Worm (Caenorhabditis elegans) whole organism, L4 larva: ENCODE measurements around the gene C16B8.2.
A peak's percentile ranks its signal among the peaks of the same experiment; 100 is the strongest.

Experiments used
- D1046.2 ChIP-seq: fragments of 200-800 bp; sonication (Bioruptor generic); IDR thresholded peaks from 2 replicates; pipeline ENCODE4 v1.3.6; 2022; ENCODE audit warnings: missing genetic modification characterization, missing compliant biosample characterization
- F26F4.8 ChIP-seq: fragments of 200-800 bp; sonication (Bioruptor generic); conservative IDR thresholded peaks from 2 replicates; pipeline ENCODE4 v1.3.6; 2022; ENCODE audit warnings: missing genetic modification characterization, missing compliant biosample characterization
- F44E2.7 ChIP-seq: fragments of 200-800 bp; sonication (Bioruptor generic); IDR thresholded peaks from 2 replicates; pipeline ENCODE4 v2.1.2; 2022; ENCODE audit warnings: missing genetic modification characterization, missing compliant biosample characterization
- R02D3.7 ChIP-seq: fragments of 150-350 bp; sonication (generic microtip); optimal IDR thresholded peaks from 3 replicates; lab custom pipeline; 2014; ENCODE audit warnings: missing biosample characterization, missing genetic modification characterization
- T26A8.4 ChIP-seq: fragments of 200-800 bp; sonication (Bioruptor generic); IDR thresholded peaks from 2 replicates; pipeline ENCODE4 v1.3.6; 2022; ENCODE audit warnings: missing genetic modification characterization, missing compliant biosample characterization
- Y48G9A.11 ChIP-seq: fragments of 200-800 bp; sonication (Bioruptor generic); IDR thresholded peaks from 2 replicates; pipeline ENCODE4 v1.3.6; 2022; ENCODE audit warnings: missing genetic modification reagents, missing genetic modification characterization, missing compliant biosample characterization
- Y5F2A.4 ChIP-seq: fragments of 200-800 bp; sonication (Bioruptor generic); optimal IDR thresholded peaks from 2 replicates; lab custom pipeline; 2018; ENCODE audit warnings: mild to moderate bottlenecking, missing genetic modification characterization, missing compliant biosample characterization
- Y75B8A.6 ChIP-seq: fragments of 200-800 bp; sonication (Bioruptor generic); IDR thresholded peaks from 2 replicates; pipeline ENCODE4 v1.3.6; 2022; ENCODE audit warnings: missing genetic modification reagents, missing genetic modification characterization, missing compliant biosample characterization
- ZK337.2 ChIP-seq: fragments of 200-800 bp; sonication (Bioruptor generic); IDR thresholded peaks from 2 replicates; pipeline ENCODE4 v1.3.6; 2022; ENCODE audit warnings: missing genetic modification reagents, missing genetic modification characterization, missing compliant biosample characterization
- ZK546.5 ChIP-seq, 2 experiments: sonication (generic microtip); optimal IDR thresholded peaks; 2 replicates each; lab custom pipeline; 2017; ENCODE audit warnings: missing biosample characterization in 2 of 2, missing genetic modification characterization in 2 of 2
- aha-1 ChIP-seq: fragments of 150-350 bp; peaks from one replicate; lab custom pipeline; 2014; ENCODE audit warnings: missing biosample characterization, missing genetic modification characterization
- aly-2 ChIP-seq: sonication (generic microtip); optimal IDR thresholded peaks from 2 replicates; lab custom pipeline; 2018; ENCODE audit warnings: missing biosample characterization, missing genetic modification characterization
- ama-1 ChIP-seq: fragments of 150-350 bp; optimal IDR thresholded peaks from 2 replicates; lab custom pipeline; 2014; ENCODE audit warnings: inconsistent platforms, mixed read lengths
- ceh-44 ChIP-seq: fragments of 200-800 bp; sonication (Bioruptor generic); IDR thresholded peaks from 2 replicates; pipeline ENCODE4 v1.3.6; 2022; ENCODE audit warnings: missing genetic modification reagents, missing genetic modification characterization, missing compliant biosample characterization
- ceh-82 ChIP-seq: sonication (generic microtip); optimal IDR thresholded peaks from 2 replicates; lab custom pipeline; 2017; ENCODE audit warnings: missing biosample characterization, missing genetic modification characterization
- cey-2 ChIP-seq: sonication (generic microtip); optimal IDR thresholded peaks from 3 replicates; lab custom pipeline; 2017; ENCODE audit warnings: missing genetic modification characterization, mild to moderate bottlenecking, missing compliant biosample characterization, antibody characterized with exemption, borderline replicate concordance; ENCODE audit not compliant: insufficient read depth
- daf-16 ChIP-seq, 3 experiments: sonication (generic microtip); optimal IDR thresholded peaks; 2 replicates each; lab custom pipeline; 2016 to 2017; ENCODE audit warnings: missing genetic modification characterization in 3 of 3, missing genetic modification reagents in 3 of 3, mild to moderate bottlenecking in 2 of 3, missing compliant biosample characterization in 2 of 3, missing biosample characterization in 1 of 3, moderate library complexity in 1 of 3
- daf-19 ChIP-seq: fragments of 200-800 bp; sonication (Bioruptor generic); conservative IDR thresholded peaks from 2 replicates; pipeline ENCODE4 v1.3.6; 2022; ENCODE audit warnings: missing genetic modification characterization, missing compliant biosample characterization
- dve-1 ChIP-seq: sonication (generic microtip); optimal IDR thresholded peaks from 2 replicates; lab custom pipeline; 2017; ENCODE audit warnings: antibody characterized with exemption, mild to moderate bottlenecking, missing genetic modification characterization, missing compliant biosample characterization; ENCODE audit not compliant: insufficient read depth
- egl-27 ChIP-seq: sonication (generic microtip); optimal IDR thresholded peaks from 3 replicates; lab custom pipeline; 2017; ENCODE audit warnings: missing biosample characterization, missing genetic modification reagents, missing genetic modification characterization
- egl-43 ChIP-seq: fragments of 200-800 bp; sonication (Bioruptor generic); IDR thresholded peaks from 2 replicates; pipeline ENCODE4 v1.3.6; 2022; ENCODE audit warnings: missing genetic modification reagents, missing genetic modification characterization, missing compliant biosample characterization
- fkh-10 ChIP-seq: fragments of 150-350 bp; optimal IDR thresholded peaks from 2 replicates; lab custom pipeline; 2014; ENCODE audit warnings: missing biosample characterization, missing genetic modification reagents, missing genetic modification characterization
- gei-8 ChIP-seq: fragments of 200-800 bp; sonication (Bioruptor generic); optimal IDR thresholded peaks from 2 replicates; lab custom pipeline; 2018; ENCODE audit warnings: mild to moderate bottlenecking, missing genetic modification characterization, missing compliant biosample characterization
- hlh-30 ChIP-seq: sonication (generic microtip); optimal IDR thresholded peaks from 2 replicates; lab custom pipeline; 2017; ENCODE audit warnings: antibody characterized with exemption, mild to moderate bottlenecking, missing genetic modification characterization, missing compliant biosample characterization; ENCODE audit not compliant: insufficient read depth
- jun-1 ChIP-seq: fragments of 150-350 bp; optimal IDR thresholded peaks from 2 replicates; lab custom pipeline; 2014; ENCODE audit warnings: missing biosample characterization, missing genetic modification reagents, missing genetic modification characterization
- lim-7 ChIP-seq: fragments of 200-800 bp; sonication (Bioruptor generic); IDR thresholded peaks from 2 replicates; pipeline ENCODE4 v1.3.6; 2022; ENCODE audit warnings: missing genetic modification characterization, missing compliant biosample characterization
- lin-1 ChIP-seq: fragments of 200-800 bp; sonication (Bioruptor generic); IDR thresholded peaks from 2 replicates; pipeline ENCODE4 v1.3.6; 2022; ENCODE audit warnings: missing genetic modification reagents, missing genetic modification characterization, missing compliant biosample characterization
- lin-15B ChIP-seq: fragments of 150-350 bp; sonication (generic microtip); optimal IDR thresholded peaks from 3 replicates; lab custom pipeline; 2014; ENCODE audit warnings: missing biosample characterization, missing genetic modification characterization
- lin-38 ChIP-seq: fragments of 200-800 bp; sonication (Bioruptor generic); IDR thresholded peaks from 2 replicates; pipeline ENCODE4 v1.3.6; 2022; ENCODE audit warnings: missing genetic modification reagents, missing genetic modification characterization, missing compliant biosample characterization
- lsy-2 ChIP-seq, 2 experiments: fragments of 150-350 bp in 1 of 2; sonication (generic microtip) in 1 of 2; optimal IDR thresholded peaks; 2 replicates each; lab custom pipeline; 2014 to 2017; ENCODE audit warnings: missing biosample characterization in 2 of 2, missing genetic modification characterization in 2 of 2
- madf-5 ChIP-seq, 2 experiments: fragments of 200-800 bp; sonication (Bioruptor generic); IDR thresholded peaks; 2 replicates each; pipeline ENCODE4 v1.3.6; 2022; ENCODE audit warnings: missing compliant biosample characterization in 2 of 2, missing genetic modification characterization in 2 of 2
- madf-9 ChIP-seq: fragments of 200-800 bp; sonication (Bioruptor generic); conservative IDR thresholded peaks from 2 replicates; pipeline ENCODE4 v1.3.6; 2022; ENCODE audit warnings: missing genetic modification reagents, missing genetic modification characterization, missing compliant biosample characterization
- mdt-29 ChIP-seq: fragments of 200-800 bp; sonication (Bioruptor generic); IDR thresholded peaks from 2 replicates; pipeline ENCODE4 v1.3.6; 2022; ENCODE audit warnings: missing genetic modification reagents, missing genetic modification characterization, missing compliant biosample characterization
- nhr-10 ChIP-seq: fragments of 150-350 bp; optimal IDR thresholded peaks from 2 replicates; lab custom pipeline; 2014; ENCODE audit warnings: missing biosample characterization, missing genetic modification characterization
- nhr-102 ChIP-seq: sonication (generic microtip); optimal IDR thresholded peaks from 2 replicates; lab custom pipeline; 2016; ENCODE audit warnings: mild to moderate bottlenecking, missing genetic modification characterization, moderate library complexity, missing compliant biosample characterization
- nhr-111 ChIP-seq: fragments of 200-800 bp; sonication (Bioruptor generic); optimal IDR thresholded peaks from 2 replicates; lab custom pipeline; 2018; ENCODE audit warnings: mild to moderate bottlenecking, missing genetic modification characterization, missing compliant biosample characterization
- nhr-237 ChIP-seq: sonication (generic microtip); optimal IDR thresholded peaks from 2 replicates; lab custom pipeline; 2017; ENCODE audit warnings: missing biosample characterization, missing genetic modification characterization
- nhr-48 ChIP-seq: sonication (generic microtip); optimal IDR thresholded peaks from 2 replicates; lab custom pipeline; 2016; ENCODE audit warnings: mild to moderate bottlenecking, missing genetic modification characterization, missing compliant biosample characterization
- nhr-6 ChIP-seq: fragments of 150-350 bp; optimal IDR thresholded peaks from 2 replicates; lab custom pipeline; 2014; ENCODE audit warnings: missing biosample characterization, missing genetic modification characterization
- php-3 ChIP-seq: fragments of 200-800 bp; sonication (Bioruptor generic); IDR thresholded peaks from 2 replicates; pipeline ENCODE4 v1.3.6; 2022; ENCODE audit warnings: missing genetic modification reagents, missing genetic modification characterization, missing compliant biosample characterization
- pqm-1 ChIP-seq: sonication (generic microtip); optimal IDR thresholded peaks from 2 replicates; lab custom pipeline; 2017; ENCODE audit warnings: missing biosample characterization, missing genetic modification characterization
- rbr-2 ChIP-seq: sonication (generic microtip); optimal IDR thresholded peaks from 2 replicates; lab custom pipeline; 2016; ENCODE audit warnings: missing genotype, missing genetic modification characterization, missing compliant biosample characterization
- saeg-2 ChIP-seq: fragments of 200-800 bp; sonication (Bioruptor generic); IDR thresholded peaks from 2 replicates; pipeline ENCODE4 v1.3.6; 2022; ENCODE audit warnings: missing genetic modification reagents, missing genetic modification characterization, missing compliant biosample characterization
- snpc-4 ChIP-seq: fragments of 150-350 bp; optimal IDR thresholded peaks from 2 replicates; lab custom pipeline; 2014; ENCODE audit warnings: missing biosample characterization, missing genetic modification characterization
- spr-1 ChIP-seq: sonication (generic microtip); optimal IDR thresholded peaks from 2 replicates; lab custom pipeline; 2016; ENCODE audit warnings: mild to moderate bottlenecking, missing genetic modification characterization, missing compliant biosample characterization
- tra-1 ChIP-seq: fragments of 200-800 bp; sonication (Bioruptor generic); IDR thresholded peaks from 2 replicates; pipeline ENCODE4 v1.3.6; 2022; ENCODE audit warnings: missing genetic modification reagents, missing genetic modification characterization, missing compliant biosample characterization
- unc-39 ChIP-seq: sonication (generic microtip); optimal IDR thresholded peaks from 2 replicates; lab custom pipeline; 2017; ENCODE audit warnings: missing biosample characterization, missing genetic modification characterization
- unc-62 ChIP-seq, 3 experiments: fragments of 150-350 bp in 1 of 3; sonication (generic microtip); optimal IDR thresholded peaks in 2 of 3; peaks in 1 of 3; 1 replicate in 1 of 3; 2 replicates in 2 of 3; lab custom pipeline; 2014 to 2017; ENCODE audit warnings: missing biosample characterization in 3 of 3, missing genetic modification characterization in 3 of 3, missing genetic modification reagents in 3 of 3, missing genotype in 1 of 3
- zip-2 ChIP-seq: fragments of 150-350 bp; optimal IDR thresholded peaks from 2 replicates; lab custom pipeline; 2014; ENCODE audit warnings: missing biosample characterization, missing genetic modification characterization
- ztf-11 ChIP-seq: fragments of 150-350 bp; optimal IDR thresholded peaks from 2 replicates; lab custom pipeline; 2014; ENCODE audit warnings: missing biosample characterization, missing genetic modification characterization
- ztf-7 ChIP-seq: fragments of 150-350 bp; optimal IDR thresholded peaks from 2 replicates; lab custom pipeline; 2014; ENCODE audit warnings: missing biosample characterization, missing genetic modification characterization

The C16B8.2 gene

DNA sequence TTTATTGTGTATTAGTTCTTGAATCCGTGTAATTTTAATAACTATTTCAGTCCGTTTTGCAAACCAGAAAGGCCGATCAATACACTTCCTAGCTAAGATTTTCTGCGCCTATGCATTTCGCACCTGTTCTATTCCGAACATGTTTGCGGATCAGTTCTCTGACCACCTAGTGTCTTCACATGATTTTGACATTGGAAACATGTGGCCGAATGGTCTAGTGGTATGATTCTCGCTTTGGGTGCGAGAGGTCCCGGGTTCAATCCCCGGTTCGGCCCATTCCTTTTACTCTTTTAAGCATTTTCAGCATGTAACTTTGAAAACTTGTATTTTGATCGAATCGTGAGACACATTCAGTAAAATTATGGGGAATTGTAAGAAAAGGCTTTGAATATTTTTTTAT, 3.1 kb upstream of the C16B8.2 start (continued):
- TF ChIP-seq daf-19 (GFP tag; lab: Robert Waterston, UW) (no peak), nhr-6 (no peak), lin-15B (tag; lab: Kevin White, UChicago) (no peak), zip-2 (tag; lab: Kevin White, UChicago) (no peak), F44E2.7 (peak; percentile 73; the same call in 1 of the 2 replicates), ama-1 (lab: Kevin White, UChicago) (no peak), snpc-4 (tag; lab: Kevin White, UChicago) (no peak), nhr-10 (tag; lab: Kevin White, UChicago) (no peak), daf-16 (GFP tag; optimal IDR thresholded peaks at IDR 0.05; lab: Kevin White, UChicago) (peak in 1 of 2 experiments; percentile 24), daf-16 (tag; optimal IDR thresholded peaks at IDR 0.05; lab: Kevin White, UChicago) (peak; percentile 13), F26F4.8 (GFP tag; lab: Robert Waterston, UW) (peak; percentile 40; the same call in 1 of the 2 replicates), dve-1 (peak; percentile 54), unc-39 (tag; lab: Kevin White, UChicago) (no peak), mdt-29 (GFP tag; lab: Robert Waterston, UW) (peak; percentile 18; the same call in 1 of the 2 replicates), lsy-2 (tag; optimal IDR thresholded peaks at IDR 0.05; lab: Kevin White, UChicago) (no peak), nhr-111 (no peak), lim-7 (GFP tag; lab: Robert Waterston, UW) (peak; percentile 82), tra-1 (GFP tag; lab: Robert Waterston, UW) (peak; percentile 68), ceh-82 (no peak), php-3 (peak; percentile 61), T26A8.4 (GFP tag; lab: Robert Waterston, UW) (peak; percentile 18), madf-5 (GFP tag; IDR thresholded peaks at IDR 0.05; lab: Robert Waterston, UW) (peak; percentile 66 to 71; a peak in 1 of 4 replicates), pqm-1 (tag; lab: Kevin White, UChicago) (no peak), nhr-237 (tag; lab: Kevin White, UChicago) (no peak), unc-62 (GFP tag; optimal IDR thresholded peaks at IDR 0.05 in 1 of 2; lab: Kevin White, UChicago) (no peak), unc-62 (tag; optimal IDR thresholded peaks at IDR 0.05; lab: Kevin White, UChicago) (no peak), hlh-30 (tag; lab: Kevin White, UChicago) (peak; percentile 64), fkh-10 (GFP tag; lab: Kevin White, UChicago) (no peak), nhr-102 (tag; lab: Kevin White, UChicago) (no peak), egl-43 (GFP tag; lab: Robert Waterston, UW) (peak; percentile 88), R02D3.7 (tag; lab: Kevin White, UChicago) (no peak), madf-9 (0 out of 2 replicates have a peak, but pooled peaks have one; percentile 8), saeg-2 (0 out of 2 replicates have a peak, but pooled peaks have one; percentile 33), spr-1 (tag; lab: Kevin White, UChicago) (no peak), lin-1 (GFP tag; lab: Robert Waterston, UW) (peak; percentile 54; the same call in 1 of the 2 replicates), egl-27 (tag; lab: Kevin White, UChicago) (no peak), rbr-2 (tag; lab: Kevin White, UChicago) (no peak), ZK337.2 (GFP tag; lab: Robert Waterston, UW) (no peak), Y48G9A.11 (GFP tag; lab: Robert Waterston, UW) (peak; percentile 51), D1046.2 (GFP tag; lab: Robert Waterston, UW) (no peak), aha-1 (no peak), jun-1 (tag; lab: Kevin White, UChicago) (no peak), aly-2 (tag; lab: Kevin White, UChicago) (no peak), ZK546.5 (tag; optimal IDR thresholded peaks at IDR 0.05; lab: Kevin White, UChicago) (no peak), nhr-48 (tag; lab: Kevin White, UChicago) (no peak), Y5F2A.4 (no peak), lin-38 (peak; percentile 68), gei-8 (no peak), ztf-7 (tag; lab: Kevin White, UChicago) (no peak), Y75B8A.6 (peak; percentile 81), cey-2 (tag; lab: Kevin White, UChicago) (no peak), ztf-11 (no peak), ceh-44 (GFP tag; lab: Robert Waterston, UW) (no peak)
